Worm (Caenorhabditis elegans): ENCODE measurements around the gene dlc-3.
A peak's percentile ranks its signal among the peaks of the same experiment; 100 is the strongest.

Gene dlc-3

DNA sequence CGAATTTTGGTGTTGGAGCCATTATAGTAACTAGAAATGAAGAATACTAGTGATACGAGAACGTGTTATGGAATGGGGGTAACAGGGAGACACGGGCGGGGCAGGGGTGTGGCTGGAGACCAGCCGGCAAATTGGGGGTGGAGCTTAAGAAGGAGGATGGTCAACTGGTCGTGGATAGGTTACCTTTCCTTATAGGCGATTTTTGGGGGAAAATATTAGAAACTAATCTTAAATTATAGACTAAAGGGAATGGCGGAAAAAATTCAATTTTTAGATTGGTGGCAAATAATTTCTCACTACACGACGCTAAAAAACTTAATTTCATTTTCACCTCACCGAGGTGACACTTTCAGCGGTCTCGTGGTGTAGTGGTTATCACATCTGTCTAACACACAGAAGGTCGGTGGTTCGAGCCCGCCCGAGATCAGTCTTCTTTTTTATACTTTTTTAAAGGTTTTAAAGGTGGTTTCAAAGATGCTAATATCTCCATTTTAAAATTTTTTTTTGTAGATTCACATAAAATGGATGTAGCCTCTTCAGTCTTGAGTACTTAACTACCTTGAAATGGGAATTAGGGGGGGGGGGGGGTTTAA is 32.2 kb upstream of the dlc-3 start, which contains the start of gene Y65A5A.1 (continued):
- TF ChIP-seq lir-1 (GFP tag; conservative IDR thresholded peaks at IDR 0.05) = no peak
- peak in 1 of 2 experiments; percentile 9 for TF ChIP-seq let-607 (tag; optimal IDR thresholded peaks at IDR 0.05)
- TF ChIP-seq tbx-9 (tag; optimal IDR thresholded peaks at IDR 0.05; ENCODE audit: borderline replicate concordance) = no peak
- no peak for TF ChIP-seq sea-2 (GFP tag; IDR thresholded peaks at IDR 0.05)
- TF ChIP-seq xnd-1 (tag; optimal IDR thresholded peaks at IDR 0.05) = no peak
- no peak for TF ChIP-seq unc-62 (GFP tag; optimal IDR thresholded peaks at IDR 0.05)
- TF ChIP-seq nhr-80 (tag; optimal IDR thresholded peaks at IDR 0.05) = no peak
- TF ChIP-seq Y53F4B.3 (GFP tag; IDR thresholded peaks at IDR 0.05) = no peak
- TF ChIP-seq hlh-12 (tag; optimal IDR thresholded peaks at IDR 0.05) = no peak
- TF ChIP-seq ceh-100 (GFP tag; IDR thresholded peaks at IDR 0.05) = no peak
- peak; percentile 79 for TF ChIP-seq snpc-4 (GFP tag; optimal IDR thresholded peaks at IDR 0.05)
- peak; percentile 6 to 94 (median 90) for TF ChIP-seq snpc-4 (tag; optimal IDR thresholded peaks at IDR 0.05)
- TF ChIP-seq hmg-1.2 (GFP tag; IDR thresholded peaks at IDR 0.05) = peak; percentile 55
- no peak for TF ChIP-seq ztf-6 (GFP tag; IDR thresholded peaks at IDR 0.05)
- TF ChIP-seq ztf-26 (tag; optimal IDR thresholded peaks at IDR 0.05) = no peak
- TF ChIP-seq somi-1 (GFP tag; optimal IDR thresholded peaks at IDR 0.05) = no peak
- TF ChIP-seq mcd-1 (GFP tag; IDR thresholded peaks at IDR 0.05) = peak; percentile 37; the same call in 1 of the 2 replicates
- TF ChIP-seq zim-3 (tag; optimal IDR thresholded peaks at IDR 0.05) = no peak
- TF ChIP-seq nhr-120 (GFP tag; IDR thresholded peaks at IDR 0.05) = no peak
- TF ChIP-seq ceh-91 (GFP tag; IDR thresholded peaks at IDR 0.05) = no peak
- peak; percentile 78; the same call in 1 of the 2 replicates for TF ChIP-seq aptf-3 (GFP tag; IDR thresholded peaks at IDR 0.05)
- peak in 1 of 2 experiments; percentile 12 for TF ChIP-seq rec-8 (tag; optimal IDR thresholded peaks at IDR 0.05)
- TF ChIP-seq mes-4 (tag; optimal IDR thresholded peaks at IDR 0.05) = no peak
- no peak for TF ChIP-seq ztf-22 (GFP tag; optimal IDR thresholded peaks at IDR 0.05)
- no peak for TF ChIP-seq B0336.3 (GFP tag; IDR thresholded peaks at IDR 0.05)
- TF ChIP-seq die-1 (tag; optimal IDR thresholded peaks at IDR 0.05) = peak; percentile 31
- TF ChIP-seq lag-1 (GFP tag; IDR thresholded peaks at IDR 0.05) = no peak
- no peak for TF ChIP-seq C06A6.2 (GFP tag; conservative IDR thresholded peaks at IDR 0.05)
- no peak for TF ChIP-seq B0035.1 (tag; optimal IDR thresholded peaks at IDR 0.05)

ce11 chrIV:16400412-16401381 is 31.3 kb upstream of the dlc-3 start:
- TF ChIP-seq hsf-1 (GFP tag; IDR thresholded peaks at IDR 0.05) (no peak), dox-1 (GFP tag; IDR thresholded peaks at IDR 0.05) (peak; percentile 79), ztf-18 (tag; optimal IDR thresholded peaks at IDR 0.05) (peak; percentile 86), cebp-1 (GFP tag; IDR thresholded peaks at IDR 0.05) (no peak), cebp-1 (tag; optimal IDR thresholded peaks at IDR 0.05) (peak; percentile 47), mel-28 (tag; optimal IDR thresholded peaks at IDR 0.05; ENCODE audit: borderline replicate concordance) (no peak), ztf-3 (GFP tag; optimal IDR thresholded peaks at IDR 0.05) (no peak), bed-2 (GFP tag; IDR thresholded peaks at IDR 0.05) (no peak), hmg-20 (GFP tag; IDR thresholded peaks at IDR 0.05) (no peak), egl-18 (GFP tag; IDR thresholded peaks at IDR 0.05) (no peak), sdz-38 (tag; optimal IDR thresholded peaks at IDR 0.05) (no peak), him-1 (tag; optimal IDR thresholded peaks at IDR 0.05) (peak; percentile 44), F57C9.4 (tag; optimal IDR thresholded peaks at IDR 0.05) (no peak), let-607 (tag; optimal IDR thresholded peaks at IDR 0.05) (no peak), unc-62 (GFP tag; optimal IDR thresholded peaks at IDR 0.05) (no peak), lir-1 (GFP tag; conservative IDR thresholded peaks at IDR 0.05) (no peak), nhr-90 (tag; optimal IDR thresholded peaks at IDR 0.05) (peak; percentile 90), die-1 (tag; optimal IDR thresholded peaks at IDR 0.05) (peak; percentile 92), B0035.1 (tag; optimal IDR thresholded peaks at IDR 0.05) (no peak), athp-1 (tag; optimal IDR thresholded peaks at IDR 0.05) (peak; percentile 68), akir-1 (GFP tag; optimal IDR thresholded peaks at IDR 0.05) (no peak), nfya-2 (GFP tag; IDR thresholded peaks at IDR 0.05) (no peak), Y67H2A.10 (GFP tag; conservative IDR thresholded peaks at IDR 0.05) (no peak)
